Worm (Caenorhabditis elegans): ENCODE results near the gene glb-25.

DNA sequence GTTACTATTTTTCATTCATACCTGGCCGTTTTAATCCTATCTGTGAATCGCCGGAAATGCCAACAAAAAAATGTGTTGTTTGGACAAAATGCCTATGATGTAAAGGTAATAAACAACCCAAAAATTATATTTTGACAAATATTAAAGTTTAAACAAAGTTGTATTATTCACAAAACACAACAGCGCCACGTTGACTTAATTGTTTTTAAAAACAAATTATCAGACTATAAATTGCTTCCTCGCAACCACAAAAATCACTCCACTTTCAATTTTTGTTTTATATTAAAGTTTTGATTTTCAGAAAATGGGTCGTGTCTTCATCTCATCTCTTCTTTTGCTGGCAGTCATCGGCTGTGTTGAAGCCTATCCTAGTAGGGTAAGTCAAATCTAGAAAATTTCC, 30.7 kb upstream of the glb-25 start, which contains the start of gene Y32G9A.5:
- TF ChIP-seq ref-1 (GFP tag; conservative IDR thresholded peaks at IDR 0.05) (no peak), med-1 (GFP tag; optimal IDR thresholded peaks at IDR 0.05; ENCODE audit: insufficient read depth) (no peak), cog-1 (tag; optimal IDR thresholded peaks at IDR 0.05) (no peak), flt-1 (GFP tag; IDR thresholded peaks at IDR 0.05) (no peak), klf-2 (GFP tag; conservative IDR thresholded peaks at IDR 0.05) (no peak), T22C8.4 (GFP tag; IDR thresholded peaks at IDR 0.05) (no peak)
